Worm (Caenorhabditis elegans): ENCODE results near the gene try-8.

DNA sequence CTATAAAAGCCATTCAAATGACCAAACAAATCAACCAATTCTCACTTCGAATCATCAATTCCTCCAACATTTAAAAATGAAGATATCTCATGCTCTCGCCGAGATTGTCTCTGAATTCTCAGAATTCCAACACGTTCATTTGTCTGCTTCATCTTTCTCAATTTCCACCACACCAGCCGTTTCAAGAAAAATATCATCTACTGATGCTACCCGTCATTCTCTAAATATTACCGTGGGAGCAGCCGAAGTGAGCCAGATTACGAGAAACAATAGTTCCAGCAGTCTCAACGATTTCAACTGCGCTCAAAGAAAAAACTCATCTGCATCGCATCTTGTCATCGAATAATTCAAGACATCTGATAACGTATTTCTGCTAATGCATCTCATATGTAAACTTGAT is 39.2 kb downstream of the try-8 start, which contains the start of gene F18E3.12:
- TF ChIP-seq snpc-1.3 (tag; optimal IDR thresholded peaks at IDR 0.05; ENCODE audit: insufficient read depth) (no peak), hsf-1 (GFP tag; IDR thresholded peaks at IDR 0.05) (no peak)
